Fruit fly (Drosophila melanogaster): Measurements from ENCODE around the gene CG7394.
A peak's percentile ranks its signal among the peaks of the same experiment; 100 is the strongest.

CG7394 gene

DNA sequence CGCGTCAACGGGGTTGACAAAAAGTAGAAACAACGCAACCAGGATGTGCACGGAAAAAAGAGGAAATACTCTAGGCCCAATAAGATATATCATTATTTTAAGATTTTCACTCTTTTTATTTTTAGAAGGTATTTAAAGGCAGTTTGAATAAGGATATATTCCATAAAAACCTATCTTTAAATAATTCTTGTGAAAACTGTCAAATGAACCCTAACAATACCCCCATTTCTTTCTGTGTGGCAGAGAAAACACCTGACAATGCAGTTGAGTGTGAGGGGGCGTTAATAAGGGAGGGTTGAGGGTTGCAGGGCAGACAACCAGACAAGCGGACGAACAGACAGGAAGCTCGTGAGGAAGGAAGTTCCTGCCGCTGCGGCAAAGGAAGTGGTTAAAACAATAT, 9.8 kb upstream of the CG7394 start (continued):
- no peak for TF ChIP-seq bowl (GFP tag; IDR thresholded peaks at IDR 0.05)
- TF ChIP-seq D (optimal IDR thresholded peaks at IDR 0.05), result no peak
- TF ChIP-seq D (GFP tag; optimal IDR thresholded peaks at IDR 0.05), result peak; percentile 23
- no peak for TF ChIP-seq CG11093 (GFP tag; IDR thresholded peaks at IDR 0.05)
- no peak for TF ChIP-seq pb (GFP tag; optimal IDR thresholded peaks at IDR 0.05)
- no peak for TF ChIP-seq CG6765 (GFP tag; optimal IDR thresholded peaks at IDR 0.05)
- peak; percentile 76 for TF ChIP-seq Med (GFP tag)
- TF ChIP-seq YL-1 (GFP tag; optimal IDR thresholded peaks at IDR 0.05), result no peak
- peak; percentile 39; the same call in 1 of the 2 replicates for TF ChIP-seq Ptx1 (GFP tag; IDR thresholded peaks at IDR 0.05)
- peak; percentile 68 for TF ChIP-seq Blimp-1 (GFP tag; optimal IDR thresholded peaks at IDR 0.05)
- no peak for TF ChIP-seq Sry-β (GFP tag; optimal IDR thresholded peaks at IDR 0.05)
- no peak for TF ChIP-seq Stat92E (GFP tag; optimal IDR thresholded peaks at IDR 0.05)
- no peak for TF ChIP-seq Antp (GFP tag; optimal IDR thresholded peaks at IDR 0.05)
- no peak; the same call in 1 of the 2 replicates for TF ChIP-seq Nf-YA (GFP tag; IDR thresholded peaks at IDR 0.05)
- TF ChIP-seq fd102C (GFP tag; optimal IDR thresholded peaks at IDR 0.05), result no peak
- TF ChIP-seq CG18476 (GFP tag; optimal IDR thresholded peaks at IDR 0.05), result no peak
- TF ChIP-seq Dref (GFP tag; IDR thresholded peaks at IDR 0.05), result no peak
- peak; percentile 30 for TF ChIP-seq CG15269 (tag; optimal IDR thresholded peaks at IDR 0.05)
- no peak for TF ChIP-seq hb (GFP tag; IDR thresholded peaks at IDR 0.05; ENCODE audit: partially characterized antibody)
- no peak for TF ChIP-seq CG31388 (GFP tag; optimal IDR thresholded peaks at IDR 0.05)
- no peak for TF ChIP-seq CG18011 (GFP tag; optimal IDR thresholded peaks at IDR 0.05)
- TF ChIP-seq gcm2 (GFP tag; optimal IDR thresholded peaks at IDR 0.05), result no peak
- peak; percentile 3 to 26 for TF ChIP-seq Pdp1 (GFP tag; optimal IDR thresholded peaks at IDR 0.05)
- TF ChIP-seq pho (GFP tag; optimal IDR thresholded peaks at IDR 0.05), result no peak
- TF ChIP-seq Myb (GFP tag; optimal IDR thresholded peaks at IDR 0.05), result no peak
- no peak for TF ChIP-seq Hey (tag; optimal IDR thresholded peaks at IDR 0.05)
- TF ChIP-seq gsb-n (tag; optimal IDR thresholded peaks at IDR 0.05), result peak; percentile 34
- TF ChIP-seq h (optimal IDR thresholded peaks at IDR 0.05), result no peak
- TF ChIP-seq CG17328 (GFP tag; IDR thresholded peaks at IDR 0.05), result 0 out of 2 replicates have a peak, but pooled peaks have one; percentile 18
- TF ChIP-seq MBD-R2 (GFP tag; IDR thresholded peaks at IDR 0.05), result no peak
- TF ChIP-seq pum (GFP tag; optimal IDR thresholded peaks at IDR 0.05), result no peak
- TF ChIP-seq Lim3 (GFP tag; IDR thresholded peaks at IDR 0.05), result no peak
- TF ChIP-seq CG14667 (GFP tag; IDR thresholded peaks at IDR 0.05), result no peak
- peak; percentile 45 for TF ChIP-seq gcm (GFP tag; optimal IDR thresholded peaks at IDR 0.05)
- no peak for TF ChIP-seq kah (GFP tag; optimal IDR thresholded peaks at IDR 0.05)
- peak; percentile 4 for TF ChIP-seq CHES-1-like (GFP tag; optimal IDR thresholded peaks at IDR 0.05)
- TF ChIP-seq Deaf1 (tag; optimal IDR thresholded peaks at IDR 0.05), result no peak
- no peak for TF ChIP-seq CG7745 (tag; optimal IDR thresholded peaks at IDR 0.05)
- no peak for TF ChIP-seq z (GFP tag; IDR thresholded peaks at IDR 0.05)
- TF ChIP-seq tx (GFP tag; optimal IDR thresholded peaks at IDR 0.05), result no peak
- peak; percentile 9 for TF ChIP-seq Sox100B (GFP tag; optimal IDR thresholded peaks at IDR 0.05)
- TF ChIP-seq inv (GFP tag; IDR thresholded peaks at IDR 0.05; ENCODE audit: partially characterized antibody), result no peak
- no peak for TF ChIP-seq CG5245 (GFP tag; optimal IDR thresholded peaks at IDR 0.05)
- TF ChIP-seq CG10462 (GFP tag; optimal IDR thresholded peaks at IDR 0.05), result peak; percentile 22
- no peak for TF ChIP-seq Bteb2 (GFP tag; optimal IDR thresholded peaks at IDR 0.05)
- TF ChIP-seq Sox102F (GFP tag; optimal IDR thresholded peaks at IDR 0.05), result peak; percentile 53
- TF ChIP-seq CG4404 (GFP tag; IDR thresholded peaks at IDR 0.05), result 0 out of 2 replicates have a peak, but pooled peaks have one; percentile 15
- TF ChIP-seq btn (GFP tag; optimal IDR thresholded peaks at IDR 0.05), result no peak
- no peak for TF ChIP-seq emc (GFP tag; optimal IDR thresholded peaks at IDR 0.05)
- peak; percentile 75 for TF ChIP-seq CG10979 (tag; optimal IDR thresholded peaks at IDR 0.05)
- no peak for TF ChIP-seq Dip3 (GFP tag; optimal IDR thresholded peaks at IDR 0.05)
- TF ChIP-seq tin (GFP tag; optimal IDR thresholded peaks at IDR 0.05), result peak; percentile 32

All from whole organism, embryonic.